Worm (Caenorhabditis elegans): ENCODE results near the gene acl-14.

ce11 chrV:9318046-9318445, 15.4 kb downstream of the acl-14 start, which contains the start of gene kvs-3:
- TF ChIP-seq blmp-1 (tag; optimal IDR thresholded peaks at IDR 0.05): no peak
- no peak for TF ChIP-seq ces-1 (GFP tag; optimal IDR thresholded peaks at IDR 0.05)
- no peak for TF ChIP-seq lin-13 (tag; optimal IDR thresholded peaks at IDR 0.05)
- no peak for TF ChIP-seq nhr-12 (tag; optimal IDR thresholded peaks at IDR 0.05)
- no peak for TF ChIP-seq ztf-11 (tag; optimal IDR thresholded peaks at IDR 0.05)
- no peak for TF ChIP-seq unc-62 (GFP tag; optimal IDR thresholded peaks at IDR 0.05)
- TF ChIP-seq snpc-4 (tag; optimal IDR thresholded peaks at IDR 0.05): no peak
- TF ChIP-seq nhr-237 (tag; optimal IDR thresholded peaks at IDR 0.05): no peak
- TF ChIP-seq tbx-8 (GFP tag; optimal IDR thresholded peaks at IDR 0.05): no peak
- no peak for TF ChIP-seq elt-1 (tag; optimal IDR thresholded peaks at IDR 0.05; ENCODE audit: borderline replicate concordance, insufficient read depth)
- TF ChIP-seq ham-2 (GFP tag; optimal IDR thresholded peaks at IDR 0.05): no peak
- TF ChIP-seq lsy-2 (tag; optimal IDR thresholded peaks at IDR 0.05): no peak
